Fruit fly (Drosophila melanogaster) whole organism: ENCODE measurements around the gene CG42340.
"Not testable (repeated sequence)": the region's sequence is repeated elsewhere in the genome, so short reads cannot be mapped to it uniquely, and the experiment has no call there.

Experiments used
- CG8478 ChIP-seq: fragments of >200 bp; optimal IDR thresholded peaks from 2 replicates; lab custom pipeline; 2018; ENCODE audit warnings: inconsistent platforms
- Dll ChIP-seq: fragments of >200 bp; optimal IDR thresholded peaks from 2 replicates; lab custom pipeline; 2017
- EcR ChIP-seq, 2 experiments: fragments of >200 bp; optimal IDR thresholded peaks; 2 replicates each; lab custom pipeline; 2017; ENCODE audit warnings: missing biosample characterization in 2 of 2, missing genetic modification characterization in 2 of 2, missing genetic modification reagents in 2 of 2
- pan ChIP-seq: fragments of >200 bp; optimal IDR thresholded peaks from 2 replicates; lab custom pipeline; 2017
- psq ChIP-seq: fragments of >200 bp; optimal IDR thresholded peaks from 2 replicates; lab custom pipeline; 2017
- usp ChIP-seq: fragments of >200 bp; optimal IDR thresholded peaks from 2 replicates; lab custom pipeline; 2017; ENCODE audit warnings: missing biosample characterization, missing genetic modification characterization, mixed read lengths

CG42340 gene

dm6 chrX:6419334-6419733 is 104.8 kb downstream of the CG42340 start, which contains the start of gene CG33668:
Gene CG33668 (minus strand): TSS chrX:6419434.
- TF ChIP-seq psq; EcR (GFP tag; optimal IDR thresholded peaks at IDR 0.05; lab: Kevin White, UChicago); Dll (lab: Kevin White, UChicago): not testable (repeated sequence)

- not testable (repeated sequence) for TF ChIP-seq CG8478 (lab: Kevin White, UChicago); pan (lab: Kevin White, UChicago); usp (GFP tag; lab: Kevin White, UChicago)
Measured at dm6 chrX:6400000-6400399, 124.1 kb downstream of the CG42340 start, which contains the start of gene CG33669. Gene CG33669 (minus strand): TSS chrX:6400100.

dm6 chrX:6383920-6384319 is 140.2 kb downstream of the CG42340 start, which contains the start of gene CG33664:
Gene CG33664 (plus strand): TSS chrX:6384220.
- TF ChIP-seq psq; CG8478 (lab: Kevin White, UChicago); Dll (lab: Kevin White, UChicago): not testable (repeated sequence)

- TF ChIP-seq Dll (lab: Kevin White, UChicago) (no peak), CG8478 (lab: Kevin White, UChicago) (no peak), psq (no peak), pan (lab: Kevin White, UChicago) (no peak), usp (GFP tag; lab: Kevin White, UChicago) (no peak), EcR (GFP tag; optimal IDR thresholded peaks at IDR 0.05; lab: Kevin White, UChicago) (no peak)
Measured at dm6 chrX:6376748-6377147, 147.4 kb downstream of the CG42340 start.

dm6 chrX:6375636-6376035 is 148.5 kb downstream of the CG42340 start:
- no peak for TF ChIP-seq EcR (GFP tag; optimal IDR thresholded peaks at IDR 0.05; lab: Kevin White, UChicago)
- no peak for TF ChIP-seq usp (GFP tag; lab: Kevin White, UChicago)
- no peak for TF ChIP-seq psq
- TF ChIP-seq CG8478 (lab: Kevin White, UChicago): no peak
- TF ChIP-seq pan (lab: Kevin White, UChicago): no peak
